Worm (Caenorhabditis elegans) whole organism, late embryonic: Measurements from ENCODE around the gene tpst-2.
A peak's percentile ranks its signal among the peaks of the same experiment; 100 is the strongest.

Experiments used
- C08G9.2 ChIP-seq: sonication (generic microtip); optimal IDR thresholded peaks from 2 replicates; lab custom pipeline; 2016; ENCODE audit warnings: mild to moderate bottlenecking, missing genetic modification characterization, moderate library complexity, missing compliant biosample characterization
- K09A11.1 ChIP-seq: sonication (generic microtip); optimal IDR thresholded peaks from 2 replicates; lab custom pipeline; 2017; ENCODE audit warnings: antibody characterized with exemption, mild to moderate bottlenecking, missing genetic modification characterization, missing compliant biosample characterization; ENCODE audit not compliant: insufficient read depth
- T23F11.4 ChIP-seq: fragments of 200-800 bp; sonication (Bioruptor generic); optimal IDR thresholded peaks from 2 replicates; lab custom pipeline; 2018; ENCODE audit warnings: mild to moderate bottlenecking, missing genetic modification characterization, missing compliant biosample characterization
- Y22D7AL.16 ChIP-seq: sonication (generic microtip); optimal IDR thresholded peaks from 2 replicates; lab custom pipeline; 2016; ENCODE audit warnings: missing genetic modification characterization, missing compliant biosample characterization
- ahr-1 ChIP-seq: sonication (generic microtip); optimal IDR thresholded peaks from 2 replicates; lab custom pipeline; 2016; ENCODE audit warnings: missing genetic modification characterization, missing compliant biosample characterization
- ceh-14 ChIP-seq: sonication (generic microtip); optimal IDR thresholded peaks from 2 replicates; lab custom pipeline; 2016; ENCODE audit warnings: missing genotype, missing genetic modification characterization, missing compliant biosample characterization
- ceh-2 ChIP-seq: sonication (generic microtip); optimal IDR thresholded peaks from 2 replicates; lab custom pipeline; 2016; ENCODE audit warnings: missing genotype, missing genetic modification characterization, missing compliant biosample characterization
- ceh-30 ChIP-seq: fragments of 150-350 bp; optimal IDR thresholded peaks from 2 replicates; lab custom pipeline; 2014; ENCODE audit warnings: missing biosample characterization, missing genetic modification characterization
- ceh-45 ChIP-seq: fragments of 200-800 bp; sonication (Bioruptor generic); IDR thresholded peaks from 2 replicates; pipeline ENCODE4 v1.3.6; 2022; ENCODE audit warnings: missing genetic modification reagents, missing genetic modification characterization, missing compliant biosample characterization
- ceh-48 ChIP-seq: sonication (generic microtip); optimal IDR thresholded peaks from 2 replicates; lab custom pipeline; 2016; ENCODE audit warnings: missing genetic modification characterization, inconsistent platforms, missing compliant biosample characterization
- che-1 ChIP-seq: sonication (generic microtip); optimal IDR thresholded peaks from 2 replicates; lab custom pipeline; 2016; ENCODE audit warnings: mild to moderate bottlenecking, missing genetic modification characterization, missing compliant biosample characterization
- dve-1 ChIP-seq: sonication (generic microtip); optimal IDR thresholded peaks from 2 replicates; lab custom pipeline; 2017; ENCODE audit warnings: antibody characterized with exemption, mild to moderate bottlenecking, missing genetic modification characterization, missing compliant biosample characterization
- elt-2 ChIP-seq: sonication (generic microtip); optimal IDR thresholded peaks from 2 replicates; lab custom pipeline; 2016; ENCODE audit warnings: missing genetic modification reagents, missing genetic modification characterization, missing compliant biosample characterization
- elt-4 ChIP-seq: sonication (generic microtip); optimal IDR thresholded peaks from 2 replicates; lab custom pipeline; 2016; ENCODE audit warnings: missing genetic modification characterization, missing compliant biosample characterization
- ets-4 ChIP-seq: sonication (generic microtip); optimal IDR thresholded peaks from 2 replicates; lab custom pipeline; 2016; ENCODE audit warnings: missing genetic modification characterization, missing compliant biosample characterization
- eyg-1 ChIP-seq: sonication (generic microtip); optimal IDR thresholded peaks from 2 replicates; lab custom pipeline; 2016; ENCODE audit warnings: missing genotype, missing genetic modification characterization, missing compliant biosample characterization
- fkh-10 ChIP-seq: fragments of 150-350 bp; optimal IDR thresholded peaks from 2 replicates; lab custom pipeline; 2014; ENCODE audit warnings: missing biosample characterization, missing genetic modification reagents, missing genetic modification characterization
- gmeb-2 ChIP-seq: sonication (generic microtip); optimal IDR thresholded peaks from 2 replicates; lab custom pipeline; 2016; ENCODE audit warnings: missing genetic modification characterization, inconsistent platforms, missing compliant biosample characterization
- hlh-13 ChIP-seq: fragments of 200-800 bp; sonication (Bioruptor generic); optimal IDR thresholded peaks from 2 replicates; lab custom pipeline; 2018; ENCODE audit warnings: mild to moderate bottlenecking, missing genetic modification characterization, missing compliant biosample characterization
- hlh-6 ChIP-seq: sonication (generic microtip); optimal IDR thresholded peaks from 2 replicates; lab custom pipeline; 2016; ENCODE audit warnings: missing genotype, missing genetic modification characterization, missing compliant biosample characterization
- lin-11 ChIP-seq: fragments of 200-800 bp; sonication (Bioruptor generic); optimal IDR thresholded peaks from 2 replicates; lab custom pipeline; 2018; ENCODE audit warnings: mild to moderate bottlenecking, missing genetic modification characterization, missing compliant biosample characterization
- mec-3 ChIP-seq: sonication (generic microtip); optimal IDR thresholded peaks from 2 replicates; lab custom pipeline; 2016; ENCODE audit warnings: borderline replicate concordance, missing genetic modification characterization, missing compliant biosample characterization
- nhr-11 ChIP-seq: fragments of 150-350 bp; optimal IDR thresholded peaks from 2 replicates; lab custom pipeline; 2014; ENCODE audit warnings: missing biosample characterization, missing genetic modification characterization
- nhr-232 ChIP-seq: sonication (generic microtip); optimal IDR thresholded peaks from 2 replicates; lab custom pipeline; 2016; ENCODE audit warnings: missing genetic modification characterization, missing compliant biosample characterization
- pat-9 ChIP-seq: fragments of 200-800 bp; sonication (Bioruptor generic); optimal IDR thresholded peaks from 2 replicates; lab custom pipeline; 2018; ENCODE audit warnings: mild to moderate bottlenecking, missing genetic modification characterization, moderate library complexity, missing compliant biosample characterization
- pha-2 ChIP-seq: sonication (generic microtip); optimal IDR thresholded peaks from 2 replicates; lab custom pipeline; 2017; ENCODE audit warnings: mild to moderate bottlenecking, missing genetic modification characterization, missing compliant biosample characterization
- pha-4 ChIP-seq: fragments of 150-350 bp; optimal IDR thresholded peaks from 2 replicates; lab custom pipeline; 2018; ENCODE audit warnings: missing biosample characterization, missing genetic modification reagents, missing genetic modification characterization
- pros-1 ChIP-seq: fragments of 150-350 bp; optimal IDR thresholded peaks from 2 replicates; lab custom pipeline; 2014; ENCODE audit warnings: missing biosample characterization, missing genetic modification reagents, missing genetic modification characterization
- ref-2 ChIP-seq: sonication (generic microtip); optimal IDR thresholded peaks from 2 replicates; lab custom pipeline; 2016; ENCODE audit warnings: missing genetic modification characterization, missing compliant biosample characterization
- sox-2 ChIP-seq: fragments of 200-800 bp; sonication (Bioruptor generic); IDR thresholded peaks from 2 replicates; pipeline ENCODE4 v1.3.6; 2022; ENCODE audit warnings: missing genetic modification reagents, missing genetic modification characterization, missing compliant biosample characterization
- sox-4 ChIP-seq: sonication (generic microtip); optimal IDR thresholded peaks from 2 replicates; lab custom pipeline; 2017; ENCODE audit warnings: mild to moderate bottlenecking, missing genetic modification characterization, inconsistent platforms, missing compliant biosample characterization
- syd-9 ChIP-seq: sonication (generic microtip); optimal IDR thresholded peaks from 2 replicates; lab custom pipeline; 2016; ENCODE audit warnings: mild to moderate bottlenecking, missing genetic modification characterization, moderate library complexity, missing compliant biosample characterization
- tbx-2 ChIP-seq: sonication (generic microtip); optimal IDR thresholded peaks from 2 replicates; lab custom pipeline; 2016; ENCODE audit warnings: missing genetic modification characterization, missing compliant biosample characterization
- unc-3 ChIP-seq, 2 experiments: fragments of 200-800 bp in 1 of 2; sonication (Bioruptor generic) in 1 of 2; sonication (generic microtip) in 1 of 2; conservative IDR thresholded peaks in 1 of 2; optimal IDR thresholded peaks in 1 of 2; 2 replicates each; pipeline versions ENCODE4 v1.3.6 to Lab custom; 2016 to 2022; ENCODE audit warnings: missing compliant biosample characterization in 2 of 2, missing genetic modification characterization in 2 of 2, missing genetic modification reagents in 1 of 2
- unc-55 ChIP-seq: sonication (generic microtip); optimal IDR thresholded peaks from 2 replicates; lab custom pipeline; 2017; ENCODE audit warnings: missing biosample characterization, missing genetic modification reagents, missing genetic modification characterization
- unc-86 ChIP-seq: sonication (generic microtip); optimal IDR thresholded peaks from 2 replicates; lab custom pipeline; 2016; ENCODE audit warnings: missing genetic modification characterization, missing compliant biosample characterization

tpst-2 gene

DNA sequence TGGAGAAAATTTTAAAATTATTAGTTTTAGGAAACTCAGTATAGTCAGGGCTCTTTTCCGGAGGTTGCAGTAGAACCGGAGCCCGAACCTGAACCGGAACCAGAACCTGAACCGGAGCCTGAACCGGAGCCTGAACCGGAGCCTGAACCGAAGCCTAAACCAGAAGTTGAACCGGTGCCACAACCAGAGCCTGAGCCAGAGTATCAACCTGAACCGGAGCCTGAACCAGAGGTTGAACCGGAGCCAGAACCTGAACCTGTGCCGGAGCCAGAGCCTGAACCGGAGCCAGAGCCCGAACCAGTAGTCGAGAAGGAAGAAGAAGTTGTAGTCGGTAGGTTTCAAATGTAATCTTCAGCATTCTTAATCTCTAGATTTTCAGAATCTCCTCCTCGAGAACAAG, 2.5 kb upstream of the tpst-2 start:
- TF ChIP-seq elt-4 (tag; lab: Kevin White, UChicago) (no peak), hlh-13 (GFP tag; lab: Kevin White, UChicago) (no peak), ets-4 (tag; lab: Kevin White, UChicago) (no peak), elt-2 (no peak), che-1 (no peak), tbx-2 (no peak), hlh-6 (no peak), mec-3 (tag; lab: Kevin White, UChicago) (no peak), unc-86 (tag; lab: Kevin White, UChicago) (no peak), pros-1 (tag; lab: Kevin White, UChicago) (no peak), dve-1 (tag; lab: Kevin White, UChicago) (no peak), unc-3 (GFP tag; conservative IDR thresholded peaks at IDR 0.05; lab: Robert Waterston, UW) (no peak), unc-3 (tag; optimal IDR thresholded peaks at IDR 0.05; lab: Kevin White, UChicago) (no peak), ceh-2 (no peak), gmeb-2 (no peak), ceh-30 (tag; lab: Kevin White, UChicago) (no peak), sox-2 (no peak), unc-55 (GFP tag; lab: Kevin White, UChicago) (no peak), ceh-45 (GFP tag; lab: Robert Waterston, UW) (no peak), C08G9.2 (tag; lab: Kevin White, UChicago) (no peak), syd-9 (tag; lab: Kevin White, UChicago) (no peak)

DNA sequence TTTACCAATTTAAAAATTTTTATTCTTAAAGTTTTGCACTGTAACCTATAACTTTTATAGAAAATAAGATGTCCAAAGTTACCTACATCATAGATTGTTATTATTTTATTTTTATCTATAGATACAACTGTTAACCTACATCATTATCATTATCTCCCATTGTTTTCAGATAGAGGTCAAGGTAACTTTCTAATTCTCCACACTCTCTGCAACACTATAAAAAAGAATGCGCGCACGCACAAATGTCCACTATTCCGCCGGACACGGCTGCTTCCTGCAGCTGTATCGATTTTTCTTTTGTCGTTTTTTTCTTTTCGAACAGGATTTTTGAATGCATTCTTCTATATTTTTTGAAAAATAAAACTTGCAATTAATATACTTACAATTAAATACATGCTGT, 1.6 kb downstream of the tpst-2 start:
- no peak for TF ChIP-seq lin-11 (tag; lab: Kevin White, UChicago)
- TF ChIP-seq elt-2 = peak; percentile 83
- no peak for TF ChIP-seq pat-9 (tag; lab: Kevin White, UChicago)
- peak; percentile 3 for TF ChIP-seq ceh-48
- no peak for TF ChIP-seq sox-2

DNA sequence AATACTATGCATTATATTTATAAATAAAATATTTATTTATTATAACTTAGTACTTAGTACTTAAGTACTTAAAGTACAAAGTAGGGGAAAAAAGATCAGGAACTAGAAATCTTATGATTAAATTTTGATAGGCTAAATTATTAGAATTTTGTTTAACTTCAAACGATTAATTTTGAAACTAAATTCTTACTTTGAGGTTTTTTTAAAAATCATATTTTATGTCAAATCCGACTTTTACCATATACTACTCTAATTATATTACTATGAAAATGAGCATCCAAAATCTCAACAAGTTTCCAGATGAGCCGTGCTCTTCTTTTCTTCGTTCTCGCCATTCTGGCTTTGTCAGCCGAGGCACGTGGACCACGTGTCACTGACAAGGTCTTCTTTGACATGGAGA, 2.1 kb downstream of the tpst-2 start, which contains the start of gene cyn-6:
cyn-6 (plus strand) TSS at position 301 of the 400 bp plus-strand sequence.
- TF ChIP-seq elt-4 (tag; lab: Kevin White, UChicago) (no peak), ahr-1 (tag; lab: Kevin White, UChicago) (no peak), Y22D7AL.16 (tag; lab: Kevin White, UChicago) (no peak), pha-4 (tag; lab: Kevin White, UChicago) (no peak), ceh-14 (no peak), fkh-10 (GFP tag; lab: Kevin White, UChicago) (no peak), sox-2 (no peak), pros-1 (tag; lab: Kevin White, UChicago) (no peak), mec-3 (tag; lab: Kevin White, UChicago) (no peak), ceh-2 (no peak), unc-86 (tag; lab: Kevin White, UChicago) (no peak), eyg-1 (tag; lab: Kevin White, UChicago) (no peak)

DNA sequence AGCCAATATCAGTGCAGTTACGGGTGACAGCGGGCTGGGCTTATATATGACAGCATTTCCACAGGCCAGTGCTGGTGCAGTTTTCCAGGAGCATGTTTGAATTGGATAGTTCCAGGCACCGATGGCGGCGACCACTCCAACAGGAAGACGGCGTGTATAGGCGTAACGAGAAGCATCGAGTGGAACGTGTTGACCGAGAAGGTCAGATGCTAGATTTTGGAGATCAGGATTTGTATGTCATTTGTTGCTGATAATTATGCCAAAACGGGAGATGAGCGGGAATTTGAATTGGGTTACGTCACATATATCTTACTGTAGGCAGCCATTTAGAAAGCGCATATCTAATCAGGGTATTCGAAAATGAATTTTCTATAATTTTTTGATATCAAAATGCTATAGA, 4.4 kb downstream of the tpst-2 start:
- no peak for TF ChIP-seq nhr-11
- no peak for TF ChIP-seq K09A11.1 (tag; lab: Kevin White, UChicago)
- TF ChIP-seq, all 69 proteins: peak for 0

DNA sequence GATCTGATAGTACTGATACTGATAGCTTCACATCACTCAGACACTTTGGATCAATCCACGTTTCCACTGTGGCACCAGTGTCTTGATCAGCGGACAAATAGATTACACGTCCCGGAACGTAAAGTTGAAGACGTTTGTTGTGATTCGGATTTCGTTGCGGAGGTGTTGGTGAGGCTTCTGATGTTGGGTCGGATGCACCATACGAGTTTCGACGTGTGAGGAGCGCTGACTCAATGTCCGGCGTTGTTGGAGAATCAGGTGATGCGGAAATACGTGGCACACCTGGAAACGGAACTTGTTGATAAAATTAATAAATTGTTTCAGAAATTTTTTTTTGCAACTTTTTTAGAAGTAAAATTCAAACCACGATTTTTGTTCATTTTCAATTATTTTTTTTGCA, 7.7 kb downstream of the tpst-2 start, which contains the start of gene alh-11:
alh-11 (minus strand) TSS at position 101 of the 400 bp plus-strand sequence.
- TF ChIP-seq sox-4 (tag; lab: Kevin White, UChicago) (no peak), lin-11 (tag; lab: Kevin White, UChicago) (no peak)
- TF ChIP-seq, all 69 proteins: peak for 0

DNA sequence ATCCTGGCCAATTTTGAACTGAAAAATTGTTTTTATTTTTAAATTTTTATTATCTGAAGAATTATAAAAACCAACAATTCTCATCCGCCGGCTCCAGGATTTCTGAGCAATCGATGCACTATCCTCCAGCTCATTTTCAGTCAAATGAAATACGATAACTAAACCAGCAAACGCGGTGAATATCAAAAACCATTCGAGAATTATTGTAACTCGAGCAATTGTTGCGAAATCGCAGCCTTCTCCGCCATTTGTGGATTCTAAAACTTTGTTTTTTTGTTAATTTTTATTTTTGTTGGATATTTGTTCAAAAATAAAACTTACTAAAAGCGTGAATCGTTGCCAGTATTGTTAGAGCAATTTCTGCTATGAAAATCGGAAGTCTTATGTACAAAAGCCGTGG, 11.4 kb downstream of the tpst-2 start:
- TF ChIP-seq T23F11.4 (GFP tag; lab: Kevin White, UChicago) (no peak), nhr-232 (tag; lab: Kevin White, UChicago) (no peak), K09A11.1 (tag; lab: Kevin White, UChicago) (no peak), pha-2 (no peak), ceh-48 (no peak), ref-2 (tag; lab: Kevin White, UChicago) (no peak)
